Fruit fly (Drosophila melanogaster): ENCODE data around the gene Spase22-23.
A peak's percentile ranks its signal among the peaks of the same experiment; 100 is the strongest.

dm6 chr3R:24261380-24262021 lies 31.7 kb upstream of the Spase22-23 start:
- TF ChIP-seq CG8301 (tag; optimal IDR thresholded peaks at IDR 0.05): peak; percentile 79
- TF ChIP-seq D1 (tag; optimal IDR thresholded peaks at IDR 0.05): peak; percentile 44
- TF ChIP-seq CG8159 (tag; optimal IDR thresholded peaks at IDR 0.05): peak; percentile 59
- TF ChIP-seq CG15710 (tag; optimal IDR thresholded peaks at IDR 0.05): peak; percentile 54
- no peak for TF ChIP-seq Snoo (tag; optimal IDR thresholded peaks at IDR 0.05)
